Worm (Caenorhabditis elegans) whole organism, L4 larva: ENCODE results near the gene K10D2.5.

Experiments
- ctbp-1 ChIP-seq: fragments of 200-800 bp; sonication (Bioruptor generic); IDR thresholded peaks from 2 replicates; pipeline ENCODE4 v1.3.6; 2022; ENCODE audit warnings: missing genetic modification reagents, missing genetic modification characterization, missing compliant biosample characterization
- daf-19 ChIP-seq: fragments of 200-800 bp; sonication (Bioruptor generic); conservative IDR thresholded peaks from 2 replicates; pipeline ENCODE4 v1.3.6; 2022; ENCODE audit warnings: missing genetic modification characterization, missing compliant biosample characterization
- fos-1 ChIP-seq: fragments of 150-350 bp; optimal IDR thresholded peaks from 2 replicates; lab custom pipeline; 2014; ENCODE audit warnings: missing biosample characterization, missing genetic modification characterization
- unc-130 ChIP-seq: sonication (generic microtip); optimal IDR thresholded peaks from 2 replicates; lab custom pipeline; 2016; ENCODE audit warnings: missing genetic modification reagents, missing genetic modification characterization, missing compliant biosample characterization

DNA sequence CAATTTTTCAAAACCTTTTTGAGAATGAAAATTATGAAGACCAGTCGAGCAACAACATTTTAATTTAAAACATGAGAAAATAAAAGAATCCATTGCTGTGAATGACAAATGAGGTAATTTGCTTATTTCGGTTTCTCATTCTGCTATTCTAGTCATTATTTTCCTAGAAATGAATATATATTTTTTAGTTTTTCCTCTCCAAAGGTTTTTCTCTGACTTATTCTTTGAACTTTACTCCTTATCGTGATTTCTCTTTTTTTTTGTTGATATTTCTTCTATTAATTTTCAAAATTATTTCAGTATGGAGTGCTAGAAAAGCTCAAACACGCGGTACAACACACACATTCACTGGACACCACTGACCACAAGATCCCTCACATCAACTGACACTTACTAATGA lies 13.1 kb downstream of the K10D2.5 start, which contains the start of gene pup-2:
- no peak for TF ChIP-seq daf-19 (GFP tag; lab: Robert Waterston, UW)
- no peak for TF ChIP-seq ctbp-1 (GFP tag; lab: Robert Waterston, UW)
- no peak for TF ChIP-seq fos-1 (tag; lab: Kevin White, UChicago)
- no peak for TF ChIP-seq unc-130 (GFP tag; lab: Kevin White, UChicago)
